Worm (Caenorhabditis elegans): ENCODE results near the gene gst-11.

Gene gst-11

DNA sequence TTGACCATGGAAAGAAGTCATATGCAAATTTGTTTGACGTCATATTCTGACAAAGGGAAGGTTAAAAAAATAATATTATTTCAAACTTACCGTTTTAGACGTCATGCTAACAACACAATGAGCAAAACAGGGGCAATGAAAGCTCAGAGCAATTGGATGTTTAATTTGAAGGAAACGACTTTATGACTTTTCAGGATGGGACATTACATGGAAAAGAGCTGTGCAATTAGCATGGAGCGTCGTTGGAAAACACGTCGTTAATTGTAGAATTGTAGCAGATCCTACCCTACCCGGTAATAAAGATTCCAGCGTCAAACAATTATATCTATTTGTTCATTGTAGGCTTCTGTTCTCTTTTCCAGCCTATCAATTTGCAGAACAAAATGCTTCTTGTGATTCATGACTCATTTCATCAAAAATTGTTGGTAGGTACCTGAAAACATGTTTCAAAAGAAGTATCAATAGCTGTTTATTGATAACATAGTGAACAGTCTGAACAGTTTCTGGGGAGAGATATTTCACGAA, 40.1 kb upstream of the gst-11 start, which contains the start of gene ceh-63:
Gene ceh-63 (minus strand): TSS at position 475 of the 525 bp plus-strand sequence.
- no peak for TF ChIP-seq M03D4.4 (tag; optimal IDR thresholded peaks at IDR 0.05)
- no peak for TF ChIP-seq nhr-237 (tag; optimal IDR thresholded peaks at IDR 0.05)
- no peak for TF ChIP-seq flh-1 (GFP tag; optimal IDR thresholded peaks at IDR 0.05)
- TF ChIP-seq hlh-1 (tag; optimal IDR thresholded peaks at IDR 0.05), result no peak
- no peak for TF ChIP-seq nhr-76 (tag; optimal IDR thresholded peaks at IDR 0.05)
- TF ChIP-seq lin-13 (tag; optimal IDR thresholded peaks at IDR 0.05), result no peak
- TF ChIP-seq blmp-1 (tag; optimal IDR thresholded peaks at IDR 0.05), result no peak
- no peak for TF ChIP-seq ceh-43 (GFP tag; optimal IDR thresholded peaks at IDR 0.05)
- no peak for TF ChIP-seq bed-3 (GFP tag; optimal IDR thresholded peaks at IDR 0.05)
- TF ChIP-seq zip-8 (tag; optimal IDR thresholded peaks at IDR 0.05), result no peak
- no peak for TF ChIP-seq lsy-2 (tag; optimal IDR thresholded peaks at IDR 0.05)

DNA sequence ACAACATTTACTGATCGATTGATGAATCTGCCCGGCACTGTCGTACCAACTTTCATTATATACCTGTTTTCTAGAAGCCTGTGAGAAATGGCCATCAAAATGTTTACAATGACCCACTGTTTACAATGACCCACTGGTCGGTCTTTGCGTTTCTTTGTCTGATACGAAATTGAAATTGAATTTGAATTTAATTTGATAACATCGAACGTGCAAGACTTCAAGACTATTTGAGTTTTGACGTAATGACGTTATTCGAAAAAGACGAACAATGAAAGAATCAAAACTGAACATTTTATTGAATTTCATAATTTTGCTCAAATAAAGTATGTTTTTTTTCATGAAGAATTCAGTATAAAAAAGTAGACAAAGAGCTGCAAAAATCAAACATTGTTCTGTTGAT, 38.4 kb upstream of the gst-11 start, which contains the start of gene C02F12.5:
Gene C02F12.5 (minus strand): TSS at position 101 of the 400 bp plus-strand sequence.
- TF ChIP-seq pha-4 (tag; optimal IDR thresholded peaks at IDR 0.05) (no peak), zip-8 (tag; optimal IDR thresholded peaks at IDR 0.05) (no peak), ces-1 (GFP tag; optimal IDR thresholded peaks at IDR 0.05) (no peak), mls-2 (tag; optimal IDR thresholded peaks at IDR 0.05) (no peak), nhr-12 (tag; optimal IDR thresholded peaks at IDR 0.05) (no peak), ztf-11 (tag; optimal IDR thresholded peaks at IDR 0.05) (no peak), nhr-237 (tag; optimal IDR thresholded peaks at IDR 0.05) (no peak), M03D4.4 (tag; optimal IDR thresholded peaks at IDR 0.05) (no peak), sptf-1 (tag; optimal IDR thresholded peaks at IDR 0.05) (no peak), unc-120 (tag; optimal IDR thresholded peaks at IDR 0.05; ENCODE audit: poor library complexity, severe bottlenecking) (no peak)

DNA sequence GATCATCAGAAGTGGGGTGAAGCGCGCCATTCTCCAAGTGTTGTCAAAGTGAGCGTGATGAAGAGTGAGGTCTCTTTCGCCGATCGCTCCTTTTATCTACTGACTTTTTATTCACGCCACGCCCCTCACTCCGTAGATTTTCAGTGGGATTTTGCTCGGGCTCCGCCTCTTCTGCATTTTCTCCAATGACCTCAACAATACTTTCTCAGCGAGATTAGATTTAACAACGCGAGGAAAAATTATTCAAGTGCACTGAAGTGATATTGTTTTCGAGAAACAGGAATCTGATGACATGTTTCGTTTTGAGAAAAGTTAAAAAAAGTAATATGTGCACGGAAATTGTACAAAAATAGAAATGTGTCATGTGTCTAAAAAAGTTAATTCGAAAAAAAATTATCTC, 35.3 kb upstream of the gst-11 start, which contains the start of gene snet-1:
Gene snet-1 (minus strand): TSS at position 101 of the 400 bp plus-strand sequence.
- no peak for TF ChIP-seq mab-5 (tag; optimal IDR thresholded peaks at IDR 0.05)
- TF ChIP-seq nhr-2 (tag; optimal IDR thresholded peaks at IDR 0.05), result no peak

DNA sequence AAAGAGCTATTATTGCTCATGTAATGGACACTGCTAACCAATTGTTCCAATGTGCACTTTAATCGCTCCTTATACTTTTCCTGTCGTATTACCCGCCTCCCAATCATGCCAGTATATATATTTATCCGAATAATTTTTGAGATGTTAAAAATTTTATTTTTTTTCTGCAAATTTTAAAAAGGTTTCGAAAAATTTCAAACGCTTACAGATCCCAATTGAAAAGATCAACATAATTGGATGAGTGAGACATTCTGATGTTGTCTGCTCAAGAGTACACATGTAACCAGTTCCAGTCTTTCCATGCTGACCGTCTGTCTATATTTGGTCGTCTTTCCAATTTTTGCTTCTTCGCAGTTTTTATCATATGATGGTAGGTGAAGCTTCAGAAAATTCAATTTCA, 25.6 kb upstream of the gst-11 start, which contains the start of gene R11G1.1:
Gene R11G1.1 (plus strand): TSS at position 301 of the 400 bp plus-strand sequence.
- TF ChIP-seq lsy-2 (tag; optimal IDR thresholded peaks at IDR 0.05), result no peak
- TF ChIP-seq mls-2 (tag; optimal IDR thresholded peaks at IDR 0.05), result no peak
- no peak for TF ChIP-seq drap-1 (GFP tag; optimal IDR thresholded peaks at IDR 0.05)
- TF ChIP-seq nhr-2 (tag; optimal IDR thresholded peaks at IDR 0.05), result no peak
- no peak for TF ChIP-seq mep-1 (tag; optimal IDR thresholded peaks at IDR 0.05)
- no peak for TF ChIP-seq flh-1 (GFP tag; optimal IDR thresholded peaks at IDR 0.05)

DNA sequence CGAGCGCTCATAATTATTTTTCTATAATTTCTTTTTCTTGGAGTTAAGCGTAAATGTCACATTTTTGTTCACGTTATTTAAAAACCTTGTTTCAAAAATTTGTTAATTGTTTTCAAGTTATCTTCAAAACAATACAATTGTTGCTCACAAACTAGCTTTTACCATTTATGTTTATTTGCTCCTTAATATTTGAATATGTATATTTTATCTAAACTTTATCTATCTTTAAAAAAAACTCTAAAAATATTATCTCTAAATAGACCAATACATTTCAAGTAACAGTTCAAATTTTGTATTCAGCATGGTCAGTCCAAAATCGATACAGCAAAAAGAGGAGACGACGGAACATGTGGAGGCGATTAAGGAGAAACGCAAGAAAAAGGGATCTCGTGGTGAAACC, 22.4 kb upstream of the gst-11 start, which contains the start of gene R11G1.7:
Gene R11G1.7 (plus strand): TSS at position 301 of the 400 bp plus-strand sequence.
- TF ChIP-seq M03D4.4 (tag; optimal IDR thresholded peaks at IDR 0.05), result no peak
- no peak for TF ChIP-seq lsy-2 (tag; optimal IDR thresholded peaks at IDR 0.05)
- no peak for TF ChIP-seq nhr-12 (tag; optimal IDR thresholded peaks at IDR 0.05)
- TF ChIP-seq lin-13 (tag; optimal IDR thresholded peaks at IDR 0.05), result no peak
- no peak for TF ChIP-seq elt-1 (tag; optimal IDR thresholded peaks at IDR 0.05; ENCODE audit: borderline replicate concordance, insufficient read depth)
- no peak for TF ChIP-seq mep-1 (tag; optimal IDR thresholded peaks at IDR 0.05)
- no peak for TF ChIP-seq pha-4 (tag; optimal IDR thresholded peaks at IDR 0.05)
- TF ChIP-seq ham-2 (GFP tag; optimal IDR thresholded peaks at IDR 0.05), result no peak
- TF ChIP-seq ceh-83 (GFP tag; optimal IDR thresholded peaks at IDR 0.05), result no peak
- TF ChIP-seq ces-1 (GFP tag; optimal IDR thresholded peaks at IDR 0.05), result no peak
- TF ChIP-seq tbx-8 (GFP tag; optimal IDR thresholded peaks at IDR 0.05), result no peak
- no peak for TF ChIP-seq hlh-1 (tag; optimal IDR thresholded peaks at IDR 0.05)
- no peak for TF ChIP-seq mls-2 (tag; optimal IDR thresholded peaks at IDR 0.05)
- no peak for TF ChIP-seq snpc-4 (tag; optimal IDR thresholded peaks at IDR 0.05)
- TF ChIP-seq unc-39 (tag; optimal IDR thresholded peaks at IDR 0.05), result no peak
- no peak for TF ChIP-seq zip-8 (tag; optimal IDR thresholded peaks at IDR 0.05)

DNA sequence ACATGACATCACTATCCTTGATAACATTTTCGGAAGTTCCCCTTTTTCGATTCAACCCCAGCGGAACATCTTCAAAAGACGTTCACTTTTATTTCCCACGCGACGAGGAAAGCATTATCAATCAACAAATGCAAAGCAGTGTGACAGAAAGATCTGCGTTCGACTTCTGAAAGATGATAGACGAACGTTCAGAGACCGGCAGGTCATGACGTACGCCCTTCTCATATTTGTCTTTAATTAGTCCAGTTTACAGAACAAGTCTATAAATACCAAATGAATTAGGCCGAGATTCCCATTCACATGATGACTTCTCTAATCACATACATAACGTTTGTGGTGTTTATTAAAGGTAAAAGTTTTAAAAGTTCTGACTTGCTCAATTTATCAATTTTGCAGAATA, 21.1 kb upstream of the gst-11 start, which contains the start of gene R11G1.11:
Gene R11G1.11 (plus strand): TSS at position 301 of the 400 bp plus-strand sequence.
- no peak for TF ChIP-seq ceh-83 (GFP tag; optimal IDR thresholded peaks at IDR 0.05)
- no peak for TF ChIP-seq mep-1 (tag; optimal IDR thresholded peaks at IDR 0.05)
- TF ChIP-seq elt-3 (tag; optimal IDR thresholded peaks at IDR 0.05), result peak; percentile 0
- TF ChIP-seq drap-1 (GFP tag; optimal IDR thresholded peaks at IDR 0.05), result no peak

All from whole organism, mixed stage, embryonic.